Fruit fly (Drosophila melanogaster): ENCODE measurements around the gene CstF50.

- TF ChIP-seq psq (optimal IDR thresholded peaks at IDR 0.05) (no peak), CG8478 (optimal IDR thresholded peaks at IDR 0.05) (no peak), usp (GFP tag; optimal IDR thresholded peaks at IDR 0.05) (no peak), pan (optimal IDR thresholded peaks at IDR 0.05) (no peak)
These were observed 12.0 kb downstream of the CstF50 start for dm6 chr3R:31724580-31725320.
